Fruit fly (Drosophila melanogaster) whole organism, pupa: ENCODE data around the gene CG9727.

Source experiments
- CG10348 ChIP-seq: fragments of 200-800 bp; sonication (Bioruptor generic); IDR thresholded peaks from 2 replicates; pipeline ENCODE4 v1.3.6; 2022; ENCODE audit warnings: missing biosample characterization, missing genetic modification characterization
- CG12605 ChIP-seq: fragments of 200-800 bp; sonication (Bioruptor generic); IDR thresholded peaks from 2 replicates; pipeline ENCODE4 v1.3.6; 2022; ENCODE audit warnings: missing biosample characterization, missing genetic modification characterization
- CG14655 ChIP-seq: fragments of 200-800 bp; sonication (Bioruptor generic); optimal IDR thresholded peaks from 3 replicates; lab custom pipeline; 2017; ENCODE audit warnings: mild to moderate bottlenecking, missing biosample characterization, missing genetic modification reagents, missing genetic modification characterization
- CG15710 ChIP-seq: fragments of 200-800 bp; sonication (Bioruptor generic); optimal IDR thresholded peaks from 2 replicates; lab custom pipeline; 2018; ENCODE audit warnings: missing biosample characterization, mild to moderate bottlenecking, missing genetic modification characterization, moderate library complexity
- CG34367 ChIP-seq: fragments of 200-800 bp; sonication (Bioruptor generic); optimal IDR thresholded peaks from 2 replicates; lab custom pipeline; 2018; ENCODE audit warnings: missing biosample characterization, mild to moderate bottlenecking, missing genetic modification characterization
- CG8159 ChIP-seq: fragments of 200-800 bp; sonication (Bioruptor generic); optimal IDR thresholded peaks from 3 replicates; lab custom pipeline; 2018; ENCODE audit warnings: missing biosample characterization, mild to moderate bottlenecking, missing genetic modification characterization, moderate library complexity
- CG8301 ChIP-seq: fragments of 200-800 bp; sonication (Bioruptor generic); optimal IDR thresholded peaks from 2 replicates; lab custom pipeline; 2018; ENCODE audit warnings: missing biosample characterization, mild to moderate bottlenecking, missing genetic modification characterization
- D1 ChIP-seq: fragments of 200-800 bp; sonication (Bioruptor generic); optimal IDR thresholded peaks from 2 replicates; lab custom pipeline; 2018; ENCODE audit warnings: missing biosample characterization, mild to moderate bottlenecking, missing genetic modification characterization, moderate library complexity
- EcR ChIP-seq: fragments of 200-800 bp; sonication (Bioruptor generic); optimal IDR thresholded peaks from 3 replicates; lab custom pipeline; 2019; ENCODE audit warnings: missing biosample characterization, missing genetic modification characterization, mild to moderate bottlenecking, moderate library complexity, missing genetic modification reagents
- Pif1A ChIP-seq: fragments of 200-800 bp; sonication (Bioruptor generic); optimal IDR thresholded peaks from 3 replicates; lab custom pipeline; 2016; ENCODE audit warnings: missing biosample characterization, missing genetic modification characterization
- Pif1B ChIP-seq: fragments of 200-800 bp; sonication (Bioruptor generic); optimal IDR thresholded peaks from 3 replicates; lab custom pipeline; 2016; ENCODE audit warnings: missing biosample characterization, missing genetic modification characterization
- Snoo ChIP-seq: fragments of 200-800 bp; sonication (Bioruptor generic); optimal IDR thresholded peaks from 3 replicates; lab custom pipeline; 2017; ENCODE audit warnings: missing biosample characterization, mild to moderate bottlenecking, missing genetic modification characterization, inconsistent platforms

DNA sequence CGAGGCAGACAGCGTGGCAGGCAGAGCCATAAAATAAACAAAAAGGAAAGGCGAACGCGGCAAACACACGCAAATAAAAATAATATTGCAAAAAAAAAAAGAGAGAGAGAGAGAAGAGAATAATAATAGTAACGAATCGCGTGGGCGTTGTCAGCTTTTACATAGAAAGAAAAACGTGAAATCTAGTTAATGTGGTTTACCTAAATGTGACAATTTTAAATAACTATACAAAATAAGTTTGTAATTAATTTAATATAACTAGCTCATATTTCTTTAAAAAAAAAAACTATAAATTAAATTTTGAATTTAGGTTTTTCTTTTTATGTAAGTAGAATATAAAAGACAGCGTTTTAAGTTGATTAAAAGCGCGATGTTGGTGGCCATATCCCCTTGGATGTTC, 22.6 kb downstream of the CG9727 start:
- TF ChIP-seq CG15710, result no peak
- TF ChIP-seq D1 (tag; lab: Kevin White, UChicago), result no peak
- no peak for TF ChIP-seq Snoo (tag; lab: Kevin White, UChicago)
- no peak for TF ChIP-seq CG14655
- TF ChIP-seq Pif1B (GFP tag; lab: Kevin White, UChicago), result no peak
- TF ChIP-seq CG34367, result no peak
- TF ChIP-seq CG8159 (tag; lab: Kevin White, UChicago), result peak; percentile 27
- TF ChIP-seq Pif1A (GFP tag; lab: Kevin White, UChicago), result no peak
- no peak for TF ChIP-seq EcR
- no peak for TF ChIP-seq CG8301 (tag; lab: Kevin White, UChicago)
- no peak for TF ChIP-seq CG10348
- TF ChIP-seq CG12605, result peak; percentile 16; the same call in 1 of the 2 replicates
